Worm (Caenorhabditis elegans): Measurements from ENCODE around the gene F14H12.8.

The F14H12.8 gene

ce11 chrX:4364877-4365276 lies at the start of gene F14H12.8:
Gene F14H12.8 (minus strand): TSS chrX:4364977.
- TF ChIP-seq ztf-29 (GFP tag; IDR thresholded peaks at IDR 0.05) = no peak
- no peak for TF ChIP-seq cog-1 (tag; optimal IDR thresholded peaks at IDR 0.05)
- TF ChIP-seq med-1 (GFP tag; optimal IDR thresholded peaks at IDR 0.05; ENCODE audit: insufficient read depth) = no peak
- no peak for TF ChIP-seq ref-1 (GFP tag; conservative IDR thresholded peaks at IDR 0.05)
- no peak for TF ChIP-seq klf-2 (GFP tag; conservative IDR thresholded peaks at IDR 0.05)
- TF ChIP-seq tab-1 (GFP tag; IDR thresholded peaks at IDR 0.05) = no peak
- TF ChIP-seq T22C8.4 (GFP tag; IDR thresholded peaks at IDR 0.05) = no peak
- no peak for TF ChIP-seq ztf-23 (GFP tag; IDR thresholded peaks at IDR 0.05)
- TF ChIP-seq flt-1 (GFP tag; IDR thresholded peaks at IDR 0.05) = no peak

ce11 chrX:4413206-4413605 lies 48.4 kb upstream of the F14H12.8 start:
- no peak for TF ChIP-seq flt-1 (GFP tag; IDR thresholded peaks at IDR 0.05)

ce11 chrX:4410280-4410911 lies 45.6 kb upstream of the F14H12.8 start:
- TF ChIP-seq tab-1 (GFP tag; IDR thresholded peaks at IDR 0.05) (no peak), cog-1 (tag; optimal IDR thresholded peaks at IDR 0.05) (no peak), klf-2 (GFP tag; conservative IDR thresholded peaks at IDR 0.05) (no peak), ztf-23 (GFP tag; IDR thresholded peaks at IDR 0.05) (no peak), flt-1 (GFP tag; IDR thresholded peaks at IDR 0.05) (no peak), ztf-29 (GFP tag; IDR thresholded peaks at IDR 0.05) (no peak), T22C8.4 (GFP tag; IDR thresholded peaks at IDR 0.05) (no peak), med-1 (GFP tag; optimal IDR thresholded peaks at IDR 0.05; ENCODE audit: insufficient read depth) (no peak), ref-1 (GFP tag; conservative IDR thresholded peaks at IDR 0.05) (no peak)

- TF ChIP-seq med-1 (GFP tag; optimal IDR thresholded peaks at IDR 0.05; ENCODE audit: insufficient read depth) = no peak
- no peak for TF ChIP-seq flt-1 (GFP tag; IDR thresholded peaks at IDR 0.05)
- TF ChIP-seq T22C8.4 (GFP tag; IDR thresholded peaks at IDR 0.05) = no peak
- no peak for TF ChIP-seq cog-1 (tag; optimal IDR thresholded peaks at IDR 0.05)
- TF ChIP-seq tab-1 (GFP tag; IDR thresholded peaks at IDR 0.05) = no peak
- TF ChIP-seq ztf-23 (GFP tag; IDR thresholded peaks at IDR 0.05) = no peak
Observed at ce11 chrX:4409591-4410279, 45.0 kb upstream of the F14H12.8 start.

ce11 chrX:4408466-4408865 lies 43.7 kb upstream of the F14H12.8 start:
- TF ChIP-seq tab-1 (GFP tag; IDR thresholded peaks at IDR 0.05) (no peak), klf-2 (GFP tag; conservative IDR thresholded peaks at IDR 0.05) (no peak), cog-1 (tag; optimal IDR thresholded peaks at IDR 0.05) (no peak), med-1 (GFP tag; optimal IDR thresholded peaks at IDR 0.05; ENCODE audit: insufficient read depth) (no peak), ztf-29 (GFP tag; IDR thresholded peaks at IDR 0.05) (no peak), T22C8.4 (GFP tag; IDR thresholded peaks at IDR 0.05) (no peak), ztf-23 (GFP tag; IDR thresholded peaks at IDR 0.05) (no peak), flt-1 (GFP tag; IDR thresholded peaks at IDR 0.05) (no peak), ref-1 (GFP tag; conservative IDR thresholded peaks at IDR 0.05) (no peak)

- TF ChIP-seq flt-1 (GFP tag; IDR thresholded peaks at IDR 0.05) (no peak), tab-1 (GFP tag; IDR thresholded peaks at IDR 0.05) (no peak), ref-1 (GFP tag; conservative IDR thresholded peaks at IDR 0.05) (no peak), med-1 (GFP tag; optimal IDR thresholded peaks at IDR 0.05; ENCODE audit: insufficient read depth) (no peak), cog-1 (tag; optimal IDR thresholded peaks at IDR 0.05) (no peak)
Observed at ce11 chrX:4404717-4405116, 39.9 kb upstream of the F14H12.8 start.

ce11 chrX:4402854-4403253 lies 38.1 kb upstream of the F14H12.8 start, which contains the start of gene D1079.1:
Gene D1079.1 (plus strand): TSS chrX:4403154.
- no peak for TF ChIP-seq flt-1 (GFP tag; IDR thresholded peaks at IDR 0.05)
- no peak for TF ChIP-seq klf-2 (GFP tag; conservative IDR thresholded peaks at IDR 0.05)
- no peak for TF ChIP-seq ztf-29 (GFP tag; IDR thresholded peaks at IDR 0.05)
- no peak for TF ChIP-seq tab-1 (GFP tag; IDR thresholded peaks at IDR 0.05)
- no peak for TF ChIP-seq med-1 (GFP tag; optimal IDR thresholded peaks at IDR 0.05; ENCODE audit: insufficient read depth)
- no peak for TF ChIP-seq ztf-23 (GFP tag; IDR thresholded peaks at IDR 0.05)
- TF ChIP-seq cog-1 (tag; optimal IDR thresholded peaks at IDR 0.05) = no peak

ce11 chrX:4400296-4400695 lies 35.5 kb upstream of the F14H12.8 start:
- TF ChIP-seq ref-1 (GFP tag; conservative IDR thresholded peaks at IDR 0.05) (no peak), klf-2 (GFP tag; conservative IDR thresholded peaks at IDR 0.05) (no peak), cog-1 (tag; optimal IDR thresholded peaks at IDR 0.05) (no peak), tab-1 (GFP tag; IDR thresholded peaks at IDR 0.05) (no peak), ztf-29 (GFP tag; IDR thresholded peaks at IDR 0.05) (no peak), T22C8.4 (GFP tag; IDR thresholded peaks at IDR 0.05) (no peak), ztf-23 (GFP tag; IDR thresholded peaks at IDR 0.05) (no peak), med-1 (GFP tag; optimal IDR thresholded peaks at IDR 0.05; ENCODE audit: insufficient read depth) (no peak), flt-1 (GFP tag; IDR thresholded peaks at IDR 0.05) (no peak)

ce11 chrX:4397460-4397859 lies 32.7 kb upstream of the F14H12.8 start:
- TF ChIP-seq ztf-29 (GFP tag; IDR thresholded peaks at IDR 0.05) (no peak), cog-1 (tag; optimal IDR thresholded peaks at IDR 0.05) (no peak), klf-2 (GFP tag; conservative IDR thresholded peaks at IDR 0.05) (no peak), med-1 (GFP tag; optimal IDR thresholded peaks at IDR 0.05; ENCODE audit: insufficient read depth) (no peak), ref-1 (GFP tag; conservative IDR thresholded peaks at IDR 0.05) (no peak), flt-1 (GFP tag; IDR thresholded peaks at IDR 0.05) (no peak), tab-1 (GFP tag; IDR thresholded peaks at IDR 0.05) (no peak), ztf-23 (GFP tag; IDR thresholded peaks at IDR 0.05) (no peak), T22C8.4 (GFP tag; IDR thresholded peaks at IDR 0.05) (no peak)
